Worm (Caenorhabditis elegans) whole organism, mixed stage, embryonic: ENCODE results near the gene F59D6.1.

Source experiments
- elt-3 ChIP-seq: fragments of 150-350 bp; optimal IDR thresholded peaks from 2 replicates; lab custom pipeline; 2014; ENCODE audit warnings: missing biosample characterization, missing genetic modification characterization
- flh-1 ChIP-seq: fragments of 200-800 bp; sonication (Bioruptor generic); optimal IDR thresholded peaks from 2 replicates; lab custom pipeline; 2018; ENCODE audit warnings: mild to moderate bottlenecking, missing genetic modification characterization, moderate library complexity, missing compliant biosample characterization
- nhr-237 ChIP-seq: fragments of 150-350 bp; optimal IDR thresholded peaks from 2 replicates; lab custom pipeline; 2014; ENCODE audit warnings: missing biosample characterization, missing genetic modification characterization
- sptf-1 ChIP-seq: sonication (generic microtip); optimal IDR thresholded peaks from 2 replicates; lab custom pipeline; 2017; ENCODE audit warnings: mild to moderate bottlenecking, missing genetic modification characterization, moderate library complexity, missing compliant biosample characterization
- ztf-11 ChIP-seq: fragments of 150-350 bp; optimal IDR thresholded peaks from 2 replicates; lab custom pipeline; 2014; ENCODE audit warnings: missing biosample characterization, missing genetic modification characterization

DNA sequence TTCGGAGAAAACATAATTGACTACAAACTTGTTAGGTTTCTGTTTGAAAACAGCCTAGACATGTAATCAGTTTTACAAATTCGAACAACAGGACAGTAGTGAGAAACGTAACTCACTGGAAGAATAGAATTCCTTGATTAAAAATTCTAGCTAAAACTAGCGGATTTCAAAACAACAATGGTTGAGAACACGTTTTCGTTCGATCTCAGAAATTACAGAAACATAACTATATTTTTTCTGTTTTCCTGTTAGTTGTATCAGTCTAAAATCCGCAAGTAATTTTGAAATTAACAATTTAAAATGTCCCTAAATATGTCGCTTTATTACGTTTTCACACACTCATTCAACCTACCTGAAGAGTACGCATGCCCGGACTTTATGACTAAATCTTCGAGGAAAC, 41.3 kb downstream of the F59D6.1 start, which contains the start of gene srt-8:
- TF ChIP-seq sptf-1 (tag; lab: Kevin White, UChicago) (no peak), nhr-237 (no peak), elt-3 (tag; lab: Kevin White, UChicago) (no peak), flh-1 (GFP tag; lab: Kevin White, UChicago) (no peak), ztf-11 (tag; lab: Kevin White, UChicago) (no peak)
